Worm (Caenorhabditis elegans) whole organism, mixed stage, embryonic: ENCODE data around the gene rnh-2.

Source experiments
- blmp-1 ChIP-seq: fragments of 150-350 bp; optimal IDR thresholded peaks from 2 replicates; lab custom pipeline; 2014; ENCODE audit warnings: missing biosample characterization, missing genetic modification characterization
- ceh-83 ChIP-seq: fragments of 200-800 bp; sonication (Bioruptor generic); optimal IDR thresholded peaks from 2 replicates; lab custom pipeline; 2018; ENCODE audit warnings: mild to moderate bottlenecking, missing genetic modification characterization, missing compliant biosample characterization
- drap-1 ChIP-seq: fragments of 200-800 bp; sonication (Bioruptor generic); optimal IDR thresholded peaks from 3 replicates; lab custom pipeline; 2018; ENCODE audit warnings: mild to moderate bottlenecking, missing genetic modification characterization, missing compliant biosample characterization
- elt-1 ChIP-seq: sonication (generic microtip); optimal IDR thresholded peaks from 2 replicates; lab custom pipeline; 2017; ENCODE audit warnings: missing genetic modification characterization, mild to moderate bottlenecking, missing compliant biosample characterization, antibody characterized with exemption, moderate library complexity, borderline replicate concordance; ENCODE audit not compliant: insufficient read depth
- lin-13 ChIP-seq: fragments of 150-350 bp; optimal IDR thresholded peaks from 2 replicates; lab custom pipeline; 2014; ENCODE audit warnings: missing biosample characterization, missing genetic modification characterization
- lsy-2 ChIP-seq: fragments of 150-350 bp; optimal IDR thresholded peaks from 2 replicates; lab custom pipeline; 2014; ENCODE audit warnings: missing biosample characterization, missing genetic modification characterization
- pha-4 ChIP-seq: fragments of 150-350 bp; optimal IDR thresholded peaks from 2 replicates; lab custom pipeline; 2018; ENCODE audit warnings: missing biosample characterization, missing genetic modification reagents, missing genetic modification characterization
- snpc-4 ChIP-seq: fragments of 150-350 bp; optimal IDR thresholded peaks from 2 replicates; lab custom pipeline; 2014; ENCODE audit warnings: missing biosample characterization, missing genetic modification characterization
- unc-62 ChIP-seq: fragments of 150-350 bp; optimal IDR thresholded peaks from 2 replicates; lab custom pipeline; 2014; ENCODE audit warnings: missing biosample characterization, missing genetic modification reagents, missing genetic modification characterization

DNA sequence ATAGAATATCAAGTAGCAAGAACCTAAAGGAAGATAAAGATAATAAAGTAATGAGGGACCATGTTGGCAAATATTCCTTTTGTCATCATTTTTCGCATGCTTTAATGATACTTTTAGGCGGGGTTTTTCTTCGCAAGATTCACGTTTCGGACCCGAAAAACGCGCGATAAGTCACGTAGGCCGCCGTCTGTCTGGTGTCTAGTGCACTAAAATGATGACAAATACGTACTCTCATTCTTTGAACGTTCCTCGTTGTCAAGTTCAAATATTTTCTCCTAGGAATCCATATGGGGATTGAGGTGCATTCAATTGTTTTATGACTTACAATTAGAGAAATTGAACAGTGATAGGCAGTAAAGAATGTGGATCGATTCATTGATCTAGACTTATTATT is 33.2 kb upstream of the rnh-2 start, which contains the start of gene taap-1:
- TF ChIP-seq elt-1 (tag; lab: Kevin White, UChicago) (no peak), drap-1 (GFP tag; lab: Kevin White, UChicago) (no peak), pha-4 (tag; lab: Kevin White, UChicago) (no peak), blmp-1 (no peak), lsy-2 (tag; lab: Kevin White, UChicago) (no peak), unc-62 (GFP tag; lab: Kevin White, UChicago) (no peak), ceh-83 (GFP tag; lab: Kevin White, UChicago) (no peak), snpc-4 (tag; lab: Kevin White, UChicago) (no peak), lin-13 (tag; lab: Kevin White, UChicago) (no peak)
